Worm (Caenorhabditis elegans) whole organism, L1 larva: ENCODE measurements around the gene F27B3.6.

ENCODE experiments used
- C34B4.2 ChIP-seq: sonication (generic microtip); optimal IDR thresholded peaks from 2 replicates; lab custom pipeline; 2017; ENCODE audit warnings: mild to moderate bottlenecking, missing genetic modification characterization, missing compliant biosample characterization
- aha-1 ChIP-seq: fragments of 150-350 bp; optimal IDR thresholded peaks from 2 replicates; lab custom pipeline; 2014; ENCODE audit warnings: missing biosample characterization, missing genetic modification characterization
- blmp-1 ChIP-seq: fragments of 150-350 bp; optimal IDR thresholded peaks from 2 replicates; lab custom pipeline; 2014; ENCODE audit warnings: missing biosample characterization, missing genetic modification characterization
- ceh-82 ChIP-seq, 3 experiments: fragments of 150-350 bp in 1 of 3; sonication (generic microtip) in 2 of 3; optimal IDR thresholded peaks; 2 replicates each; lab custom pipeline; 2014 to 2017; ENCODE audit warnings: missing biosample characterization in 3 of 3, missing genetic modification characterization in 3 of 3
- ces-1 ChIP-seq: fragments of 150-350 bp; optimal IDR thresholded peaks from 2 replicates; lab custom pipeline; 2014; ENCODE audit warnings: missing biosample characterization, missing genetic modification reagents, missing genetic modification characterization
- dsc-1 ChIP-seq: sonication (generic microtip); optimal IDR thresholded peaks from 2 replicates; lab custom pipeline; 2016; ENCODE audit warnings: mild to moderate bottlenecking, missing genetic modification characterization, missing compliant biosample characterization
- efl-1 ChIP-seq, 4 experiments: fragments of 150-350 bp; optimal IDR thresholded peaks in 3 of 4; peaks in 1 of 4; 1 replicate in 1 of 4; 2 replicates in 3 of 4; lab custom pipeline; 2014; ENCODE audit warnings: missing biosample characterization in 2 of 4, missing genetic modification characterization in 2 of 4, missing genetic modification reagents in 2 of 4
- efl-3 ChIP-seq: fragments of 200-800 bp; sonication (Bioruptor generic); optimal IDR thresholded peaks from 2 replicates; lab custom pipeline; 2018; ENCODE audit warnings: mild to moderate bottlenecking, missing genetic modification characterization, missing compliant biosample characterization
- egl-13 ChIP-seq: sonication (generic microtip); optimal IDR thresholded peaks from 2 replicates; lab custom pipeline; 2016; ENCODE audit warnings: missing genotype, missing genetic modification reagents, missing genetic modification characterization, missing compliant biosample characterization
- ets-5 ChIP-seq: fragments of 200-800 bp; sonication (Bioruptor generic); IDR thresholded peaks from 2 replicates; pipeline ENCODE4 v1.3.6; 2022; ENCODE audit warnings: missing genetic modification characterization, missing compliant biosample characterization
- grh-1 ChIP-seq: fragments of 200-800 bp; sonication (Bioruptor generic); IDR thresholded peaks from 2 replicates; pipeline ENCODE4 v1.3.6; 2022; ENCODE audit warnings: missing genetic modification reagents, missing genetic modification characterization, missing compliant biosample characterization
- hlh-4 ChIP-seq: sonication (generic microtip); optimal IDR thresholded peaks from 2 replicates; lab custom pipeline; 2016; ENCODE audit warnings: mild to moderate bottlenecking, missing genetic modification characterization, missing compliant biosample characterization
- irx-1 ChIP-seq: sonication (generic microtip); optimal IDR thresholded peaks from 2 replicates; lab custom pipeline; 2016; ENCODE audit warnings: missing genetic modification characterization, missing compliant biosample characterization
- lin-13 ChIP-seq: fragments of 150-350 bp; optimal IDR thresholded peaks from 2 replicates; lab custom pipeline; 2014; ENCODE audit warnings: missing biosample characterization, missing genetic modification reagents, missing genetic modification characterization
- lin-14 ChIP-seq: fragments of 200-800 bp; sonication (Bioruptor generic); optimal IDR thresholded peaks from 2 replicates; lab custom pipeline; 2018; ENCODE audit warnings: mild to moderate bottlenecking, missing genetic modification characterization, moderate library complexity, missing compliant biosample characterization
- mef-2 ChIP-seq: fragments of 150-350 bp; optimal IDR thresholded peaks from 2 replicates; lab custom pipeline; 2014; ENCODE audit warnings: missing biosample characterization, missing genetic modification characterization
- mep-1 ChIP-seq: fragments of 150-350 bp; optimal IDR thresholded peaks from 2 replicates; lab custom pipeline; 2014; ENCODE audit warnings: missing biosample characterization, missing genetic modification characterization
- nhr-12 ChIP-seq: sonication (generic microtip); optimal IDR thresholded peaks from 2 replicates; lab custom pipeline; 2017; ENCODE audit warnings: missing biosample characterization, missing genetic modification characterization
- nhr-19 ChIP-seq: fragments of 200-800 bp; sonication (Bioruptor generic); conservative IDR thresholded peaks from 2 replicates; pipeline ENCODE4 v1.3.6; 2022; ENCODE audit warnings: missing genetic modification characterization, missing compliant biosample characterization
- nhr-20 ChIP-seq: sonication (generic microtip); optimal IDR thresholded peaks from 2 replicates; lab custom pipeline; 2016; ENCODE audit warnings: mild to moderate bottlenecking, missing genetic modification characterization, missing compliant biosample characterization
- nhr-237 ChIP-seq: fragments of 150-350 bp; optimal IDR thresholded peaks from 2 replicates; lab custom pipeline; 2014; ENCODE audit warnings: missing biosample characterization, missing genetic modification characterization
- nhr-84 ChIP-seq: sonication (generic microtip); optimal IDR thresholded peaks from 2 replicates; lab custom pipeline; 2017; ENCODE audit warnings: missing biosample characterization, missing genetic modification characterization
- nhr-85 ChIP-seq: sonication (generic microtip); peaks from one replicate; lab custom pipeline; 2016; ENCODE audit warnings: missing genetic modification characterization, inconsistent platforms, missing compliant biosample characterization
- nhr-90 ChIP-seq: sonication (generic microtip); optimal IDR thresholded peaks from 2 replicates; lab custom pipeline; 2016; ENCODE audit warnings: mild to moderate bottlenecking, missing genetic modification characterization, missing compliant biosample characterization; ENCODE audit not compliant: poor library complexity
- pqm-1 ChIP-seq: sonication (generic microtip); optimal IDR thresholded peaks from 3 replicates; lab custom pipeline; 2017; ENCODE audit warnings: missing biosample characterization, missing genetic modification characterization
- rnt-1 ChIP-seq: sonication (generic microtip); optimal IDR thresholded peaks from 2 replicates; lab custom pipeline; 2016; ENCODE audit warnings: mild to moderate bottlenecking, missing genetic modification characterization, moderate library complexity, missing compliant biosample characterization
- snpc-4 ChIP-seq: fragments of 150-350 bp; optimal IDR thresholded peaks from 2 replicates; lab custom pipeline; 2014; ENCODE audit warnings: missing biosample characterization, missing genetic modification characterization
- snu-23 ChIP-seq: sonication (generic microtip); optimal IDR thresholded peaks from 2 replicates; lab custom pipeline; 2016; ENCODE audit warnings: missing genetic modification characterization, missing compliant biosample characterization
- sptf-1 ChIP-seq: fragments of 150-350 bp; optimal IDR thresholded peaks from 2 replicates; lab custom pipeline; 2014; ENCODE audit warnings: missing biosample characterization, missing genetic modification characterization
- tbx-2 ChIP-seq: sonication (generic microtip); optimal IDR thresholded peaks from 2 replicates; lab custom pipeline; 2016; ENCODE audit warnings: missing genetic modification characterization, missing compliant biosample characterization
- tlp-1 ChIP-seq: fragments of 150-350 bp; optimal IDR thresholded peaks from 2 replicates; lab custom pipeline; 2014; ENCODE audit warnings: missing biosample characterization, missing genetic modification characterization
- unc-30 ChIP-seq: sonication (generic microtip); optimal IDR thresholded peaks from 2 replicates; lab custom pipeline; 2017; ENCODE audit warnings: missing biosample characterization, missing genetic modification characterization
- unc-62 ChIP-seq: fragments of 150-350 bp; optimal IDR thresholded peaks from 2 replicates; lab custom pipeline; 2014; ENCODE audit warnings: missing biosample characterization, missing genetic modification reagents, missing genetic modification characterization
- vab-15 ChIP-seq: sonication (generic microtip); optimal IDR thresholded peaks from 2 replicates; lab custom pipeline; 2017; ENCODE audit warnings: missing genotype, mild to moderate bottlenecking, missing genetic modification characterization, missing compliant biosample characterization
- zip-4 ChIP-seq: fragments of 200-800 bp; sonication (Bioruptor generic); optimal IDR thresholded peaks from 2 replicates; lab custom pipeline; 2018; ENCODE audit warnings: mild to moderate bottlenecking, missing genetic modification characterization, moderate library complexity, missing compliant biosample characterization
- ztf-11 ChIP-seq, 2 experiments: sonication (generic microtip); optimal IDR thresholded peaks; 2 replicates each; lab custom pipeline; 2016 to 2017; ENCODE audit warnings: missing genetic modification characterization in 2 of 2, missing biosample characterization in 1 of 2, missing compliant biosample characterization in 1 of 2

F27B3.6 gene

ce11 chrIII:6594069-6594468 is 15.7 kb upstream of the F27B3.6 start (continued):
- TF ChIP-seq lin-13 (GFP tag; lab: Kevin White, UChicago), result no peak

ce11 chrIII:6592075-6592474 is 13.7 kb upstream of the F27B3.6 start, which contains the start of gene F20H11.1:
Gene F20H11.1 (minus strand): TSS chrIII:6592175.
- TF ChIP-seq blmp-1 (tag; lab: Kevin White, UChicago), result no peak
- no peak for TF ChIP-seq efl-3 (GFP tag; lab: Kevin White, UChicago)
- no peak for TF ChIP-seq rnt-1 (tag; lab: Kevin White, UChicago)
- no peak for TF ChIP-seq mep-1 (tag; lab: Kevin White, UChicago)
- no peak for TF ChIP-seq efl-1 (optimal IDR thresholded peaks at IDR 0.05; lab: Kevin White, UChicago)
- peak in 1 of 2 experiments; percentile 63 for TF ChIP-seq efl-1 (GFP tag; optimal IDR thresholded peaks at IDR 0.05 in 1 of 2; lab: Kevin White, UChicago)
- TF ChIP-seq pqm-1, result no peak
- no peak for TF ChIP-seq ces-1 (GFP tag; lab: Kevin White, UChicago)
- TF ChIP-seq irx-1 (tag; lab: Kevin White, UChicago), result no peak
- TF ChIP-seq nhr-85 (tag; lab: Kevin White, UChicago), result peak; percentile 5
- TF ChIP-seq snu-23 (GFP tag; lab: Kevin White, UChicago), result no peak
- no peak for TF ChIP-seq egl-13
- TF ChIP-seq tlp-1 (tag; lab: Kevin White, UChicago), result no peak

- TF ChIP-seq nhr-84 (no peak), sptf-1 (no peak), grh-1 (GFP tag; lab: Robert Waterston, UW) (no peak), nhr-20 (no peak), snpc-4 (tag; lab: Kevin White, UChicago) (no peak), lin-14 (GFP tag; lab: Kevin White, UChicago) (no peak), hlh-4 (tag; lab: Kevin White, UChicago) (no peak), blmp-1 (tag; lab: Kevin White, UChicago) (no peak), unc-30 (no peak), nhr-19 (GFP tag; lab: Robert Waterston, UW) (no peak), C34B4.2 (tag; lab: Kevin White, UChicago) (no peak), nhr-237 (no peak), ets-5 (GFP tag; lab: Robert Waterston, UW) (no peak), nhr-12 (tag; lab: Kevin White, UChicago) (no peak), aha-1 (no peak), mef-2 (tag; lab: Kevin White, UChicago) (no peak), rnt-1 (tag; lab: Kevin White, UChicago) (no peak), egl-13 (no peak)
These were observed 11.1 kb upstream of the F27B3.6 start for ce11 chrIII:6589499-6589898.

DNA sequence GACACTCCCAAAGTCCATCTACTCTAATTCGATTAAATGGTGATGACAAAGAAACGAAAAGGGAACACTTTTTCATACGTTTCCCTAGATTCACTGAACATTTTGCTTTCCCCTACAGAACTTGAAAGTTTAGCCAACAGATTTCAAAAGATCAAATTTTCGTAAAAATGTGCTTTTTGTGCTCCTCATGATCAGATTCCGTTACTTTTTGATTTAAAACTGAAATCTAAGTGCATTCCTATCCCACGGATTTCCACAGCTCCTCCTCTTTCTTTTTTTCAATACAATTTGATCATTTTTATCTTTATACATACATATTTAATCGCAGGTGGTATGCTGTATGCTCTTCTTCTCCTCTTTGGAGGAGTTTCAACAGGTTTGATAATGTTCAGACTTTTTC is 9.2 kb upstream of the F27B3.6 start, which contains the start of gene ddo-3:
Gene ddo-3 (plus strand): TSS at position 301 of the 400 bp plus-strand sequence.
- TF ChIP-seq ztf-11 (tag; optimal IDR thresholded peaks at IDR 0.05; lab: Kevin White, UChicago) (no peak), nhr-85 (tag; lab: Kevin White, UChicago) (no peak), unc-62 (GFP tag; lab: Kevin White, UChicago) (no peak), nhr-90 (tag; lab: Kevin White, UChicago) (no peak), snu-23 (GFP tag; lab: Kevin White, UChicago) (no peak), zip-4 (GFP tag; lab: Kevin White, UChicago) (no peak), tbx-2 (tag; lab: Kevin White, UChicago) (no peak), ces-1 (GFP tag; lab: Kevin White, UChicago) (no peak), vab-15 (no peak), dsc-1 (tag; lab: Kevin White, UChicago) (no peak), pqm-1 (no peak), unc-30 (no peak), nhr-237 (no peak), ceh-82 (tag; optimal IDR thresholded peaks at IDR 0.05; lab: Kevin White, UChicago) (no peak)
